Worm (Caenorhabditis elegans) whole organism, L2 larva: Measurements from ENCODE around the gene ntl-11.

Experiments
- C34F6.9 ChIP-seq: fragments of 150-350 bp; optimal IDR thresholded peaks from 2 replicates; lab custom pipeline; 2014; ENCODE audit warnings: missing biosample characterization, missing genetic modification characterization
- F13H6.1 ChIP-seq: sonication (generic microtip); optimal IDR thresholded peaks from 2 replicates; lab custom pipeline; 2016; ENCODE audit warnings: missing genetic modification characterization, missing compliant biosample characterization
- R02D3.7 ChIP-seq: fragments of 150-350 bp; optimal IDR thresholded peaks from 2 replicates; lab custom pipeline; 2014; ENCODE audit warnings: missing biosample characterization, missing genetic modification characterization
- Y55F3AM.14 ChIP-seq: fragments of 200-800 bp; sonication (Bioruptor generic); optimal IDR thresholded peaks from 2 replicates; lab custom pipeline; 2018; ENCODE audit warnings: mild to moderate bottlenecking, missing genetic modification characterization, missing compliant biosample characterization
- ZK546.5 ChIP-seq: sonication (generic microtip); optimal IDR thresholded peaks from 2 replicates; lab custom pipeline; 2017; ENCODE audit warnings: missing biosample characterization, missing genetic modification characterization
- alr-1 ChIP-seq: fragments of 150-350 bp; optimal IDR thresholded peaks from 2 replicates; lab custom pipeline; 2014; ENCODE audit warnings: missing biosample characterization, missing genetic modification characterization
- aly-2 ChIP-seq: fragments of 150-350 bp; optimal IDR thresholded peaks from 2 replicates; lab custom pipeline; 2014; ENCODE audit warnings: missing biosample characterization, missing genetic modification characterization
- ama-1 ChIP-seq: fragments of 150-350 bp; optimal IDR thresholded peaks from 2 replicates; lab custom pipeline; 2018; ENCODE audit warnings: inconsistent platforms
- blmp-1 ChIP-seq: sonication (generic microtip); optimal IDR thresholded peaks from 2 replicates; lab custom pipeline; 2017; ENCODE audit warnings: missing genetic modification characterization, mild to moderate bottlenecking, missing compliant biosample characterization, antibody characterized with exemption, moderate library complexity; ENCODE audit not compliant: insufficient read depth
- ceh-16 ChIP-seq: fragments of 150-350 bp; optimal IDR thresholded peaks from 2 replicates; lab custom pipeline; 2014; ENCODE audit warnings: missing biosample characterization, missing genetic modification characterization
- ceh-82 ChIP-seq: fragments of 150-350 bp; optimal IDR thresholded peaks from 2 replicates; lab custom pipeline; 2014; ENCODE audit warnings: missing biosample characterization, missing genetic modification characterization
- crh-2 ChIP-seq: sonication (generic microtip); optimal IDR thresholded peaks from 2 replicates; lab custom pipeline; 2017; ENCODE audit warnings: missing biosample characterization, missing genetic modification characterization
- dmd-4 ChIP-seq: sonication (generic microtip); optimal IDR thresholded peaks from 2 replicates; lab custom pipeline; 2017; ENCODE audit warnings: missing biosample characterization, missing genetic modification characterization
- egl-27 ChIP-seq: sonication (generic microtip); optimal IDR thresholded peaks from 3 replicates; lab custom pipeline; 2017; ENCODE audit warnings: missing biosample characterization, missing genetic modification reagents, missing genetic modification characterization
- elt-1 ChIP-seq: fragments of 150-350 bp; optimal IDR thresholded peaks from 2 replicates; lab custom pipeline; 2014; ENCODE audit warnings: missing biosample characterization, missing genetic modification characterization
- elt-3 ChIP-seq: sonication (generic microtip); optimal IDR thresholded peaks from 2 replicates; lab custom pipeline; 2017; ENCODE audit warnings: missing biosample characterization, missing genetic modification characterization
- fos-1 ChIP-seq: fragments of 150-350 bp; optimal IDR thresholded peaks from 2 replicates; lab custom pipeline; 2014; ENCODE audit warnings: missing biosample characterization, missing genetic modification characterization
- gmeb-1 ChIP-seq: fragments of 150-350 bp; optimal IDR thresholded peaks from 2 replicates; lab custom pipeline; 2014; ENCODE audit warnings: missing biosample characterization, missing genetic modification characterization
- lin-11 ChIP-seq: fragments of 150-350 bp; sonication (generic microtip); optimal IDR thresholded peaks from 2 replicates; lab custom pipeline; 2014; ENCODE audit warnings: missing biosample characterization, missing genetic modification characterization, inconsistent platforms, mixed read lengths
- lin-13 ChIP-seq: fragments of 150-350 bp; optimal IDR thresholded peaks from 2 replicates; lab custom pipeline; 2014; ENCODE audit warnings: missing biosample characterization, missing genetic modification reagents, missing genetic modification characterization
- lin-39 ChIP-seq: fragments of 150-350 bp; optimal IDR thresholded peaks from 2 replicates; lab custom pipeline; 2014; ENCODE audit warnings: missing biosample characterization, missing genetic modification reagents, missing genetic modification characterization
- lsy-2 ChIP-seq, 2 experiments: fragments of 150-350 bp in 1 of 2; sonication (generic microtip) in 1 of 2; optimal IDR thresholded peaks; 2 replicates each; lab custom pipeline; 2014 to 2017; ENCODE audit warnings: missing biosample characterization in 2 of 2, missing genetic modification characterization in 2 of 2
- mab-5 ChIP-seq: fragments of 150-350 bp; optimal IDR thresholded peaks from 2 replicates; lab custom pipeline; 2014; ENCODE audit warnings: missing biosample characterization, missing genetic modification characterization
- mbf-1 ChIP-seq: sonication (generic microtip); optimal IDR thresholded peaks from 2 replicates; lab custom pipeline; 2017; ENCODE audit warnings: missing biosample characterization, missing genetic modification characterization
- mdl-1 ChIP-seq, 2 experiments: fragments of 150-350 bp in 1 of 2; sonication (generic microtip) in 1 of 2; optimal IDR thresholded peaks; 2 replicates each; lab custom pipeline; 2017; ENCODE audit warnings: missing biosample characterization in 2 of 2, missing genetic modification characterization in 2 of 2
- nhr-10 ChIP-seq: sonication (generic microtip); optimal IDR thresholded peaks from 2 replicates; lab custom pipeline; 2017; ENCODE audit warnings: missing biosample characterization, missing genetic modification characterization
- nhr-11 ChIP-seq: fragments of 150-350 bp; optimal IDR thresholded peaks from 2 replicates; lab custom pipeline; 2014; ENCODE audit warnings: missing biosample characterization, missing genetic modification characterization
- nhr-12 ChIP-seq: fragments of 150-350 bp; optimal IDR thresholded peaks from 2 replicates; lab custom pipeline; 2014; ENCODE audit warnings: missing biosample characterization, missing genetic modification characterization
- nhr-129 ChIP-seq: fragments of 150-350 bp; optimal IDR thresholded peaks from 2 replicates; lab custom pipeline; 2014; ENCODE audit warnings: missing biosample characterization, missing genetic modification characterization
- nhr-21 ChIP-seq: fragments of 150-350 bp; optimal IDR thresholded peaks from 2 replicates; lab custom pipeline; 2014; ENCODE audit warnings: missing biosample characterization, missing genetic modification characterization
- nhr-23 ChIP-seq: fragments of 150-350 bp; optimal IDR thresholded peaks from 2 replicates; lab custom pipeline; 2014; ENCODE audit warnings: missing biosample characterization, missing genetic modification reagents, missing genetic modification characterization
- nhr-237 ChIP-seq: fragments of 150-350 bp; optimal IDR thresholded peaks from 2 replicates; lab custom pipeline; 2014; ENCODE audit warnings: missing biosample characterization, missing genetic modification characterization
- nhr-25 ChIP-seq: fragments of 150-350 bp; sonication (generic microtip); optimal IDR thresholded peaks from 3 replicates; lab custom pipeline; 2014; ENCODE audit warnings: missing biosample characterization, missing genetic modification characterization
- nhr-6 ChIP-seq: fragments of 150-350 bp; optimal IDR thresholded peaks from 2 replicates; lab custom pipeline; 2014; ENCODE audit warnings: missing biosample characterization, missing genetic modification characterization
- nhr-77 ChIP-seq: fragments of 150-350 bp; optimal IDR thresholded peaks from 2 replicates; lab custom pipeline; 2014; ENCODE audit warnings: missing biosample characterization, missing genetic modification characterization
- peb-1 ChIP-seq: fragments of 150-350 bp; optimal IDR thresholded peaks from 2 replicates; lab custom pipeline; 2014; ENCODE audit warnings: missing biosample characterization, missing genetic modification characterization
- sem-4 ChIP-seq: fragments of 150-350 bp; optimal IDR thresholded peaks from 2 replicates; lab custom pipeline; 2014; ENCODE audit warnings: missing biosample characterization, missing genetic modification reagents, missing genetic modification characterization
- skn-1 ChIP-seq: sonication (generic microtip); optimal IDR thresholded peaks from 2 replicates; lab custom pipeline; 2017; ENCODE audit warnings: missing biosample characterization, missing genetic modification characterization
- sma-3 ChIP-seq: sonication (generic microtip); optimal IDR thresholded peaks from 2 replicates; lab custom pipeline; 2016; ENCODE audit warnings: missing genetic modification reagents, missing genetic modification characterization, missing compliant biosample characterization
- sma-9 ChIP-seq, 2 experiments: fragments of 150-350 bp in 1 of 2; sonication (generic microtip) in 1 of 2; optimal IDR thresholded peaks; 2 replicates each; lab custom pipeline; 2014 to 2016; ENCODE audit warnings: missing genetic modification characterization in 2 of 2, mild to moderate bottlenecking in 1 of 2, missing biosample characterization in 1 of 2, missing compliant biosample characterization in 1 of 2, missing genetic modification reagents in 1 of 2, moderate library complexity in 1 of 2
- snpc-4 ChIP-seq: fragments of 150-350 bp; optimal IDR thresholded peaks from 2 replicates; lab custom pipeline; 2014; ENCODE audit warnings: missing biosample characterization, missing genetic modification characterization
- unc-39 ChIP-seq: fragments of 150-350 bp; optimal IDR thresholded peaks from 2 replicates; lab custom pipeline; 2014; ENCODE audit warnings: missing biosample characterization, missing genetic modification characterization
- unc-55 ChIP-seq: fragments of 150-350 bp; sonication (generic microtip); optimal IDR thresholded peaks from 3 replicates; lab custom pipeline; 2014; ENCODE audit warnings: missing biosample characterization, missing genetic modification reagents, missing genetic modification characterization
- unc-62 ChIP-seq: fragments of 150-350 bp; optimal IDR thresholded peaks from 2 replicates; lab custom pipeline; 2014; ENCODE audit warnings: missing biosample characterization, missing genetic modification reagents, missing genetic modification characterization
- zag-1 ChIP-seq: fragments of 150-350 bp; optimal IDR thresholded peaks from 2 replicates; lab custom pipeline; 2014; ENCODE audit warnings: missing biosample characterization, missing genetic modification characterization
- ztf-1 ChIP-seq: fragments of 200-800 bp; sonication (Bioruptor generic); conservative IDR thresholded peaks from 2 replicates; pipeline ENCODE4 v1.3.6; 2022; ENCODE audit warnings: missing genetic modification characterization, missing compliant biosample characterization
- ztf-11 ChIP-seq: sonication (generic microtip); optimal IDR thresholded peaks from 2 replicates; lab custom pipeline; 2017; ENCODE audit warnings: missing biosample characterization, missing genetic modification characterization
- ztf-4 ChIP-seq: fragments of 150-350 bp; optimal IDR thresholded peaks from 2 replicates; lab custom pipeline; 2014; ENCODE audit warnings: missing biosample characterization, missing genetic modification characterization

The ntl-11 gene

DNA sequence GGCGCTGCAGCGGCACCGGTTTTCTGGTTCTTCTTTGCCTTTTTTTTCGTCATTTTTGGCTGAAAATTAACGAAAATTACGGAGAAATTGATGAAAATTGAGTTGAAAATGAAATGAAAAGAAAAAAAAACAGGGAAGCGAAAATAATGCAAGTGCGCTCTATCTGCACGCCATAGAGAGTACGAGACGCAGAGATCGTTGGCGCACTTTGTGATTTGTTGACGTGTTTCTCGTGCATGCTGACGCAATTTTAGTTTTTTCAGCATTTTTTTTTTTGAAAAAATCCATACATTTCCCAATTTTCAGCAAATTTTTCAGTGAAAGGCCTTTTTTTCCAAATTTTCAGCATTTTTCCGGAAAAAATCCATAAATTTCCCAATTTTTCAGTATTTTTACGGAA, at the start of gene ntl-11:
Gene ntl-11 (minus strand): TSS at position 66 of the 400 bp plus-strand sequence.
- TF ChIP-seq snpc-4 (peak; percentile 87), mab-5 (tag; lab: Kevin White, UChicago) (peak; percentile 96), nhr-77 (tag; lab: Kevin White, UChicago) (peak; percentile 91), nhr-6 (peak; percentile 96), aly-2 (tag; lab: Kevin White, UChicago) (peak; percentile 29), crh-2 (tag; lab: Kevin White, UChicago) (peak; percentile 98), skn-1 (tag; lab: Kevin White, UChicago) (peak; percentile 30), ztf-11 (tag; lab: Kevin White, UChicago) (peak; percentile 2), nhr-10 (tag; lab: Kevin White, UChicago) (peak; percentile 88), R02D3.7 (tag; lab: Kevin White, UChicago) (peak; percentile 72), sem-4 (tag; lab: Kevin White, UChicago) (peak; percentile 95), ztf-4 (peak; percentile 94), nhr-25 (peak; percentile 97), unc-55 (peak; percentile 99), mdl-1 (tag; optimal IDR thresholded peaks at IDR 0.05; lab: Kevin White, UChicago) (peak in 1 of 2 experiments; percentile 74), ceh-82 (peak; percentile 92), blmp-1 (tag; lab: Kevin White, UChicago) (peak; percentile 72), nhr-237 (peak; percentile 85), fos-1 (tag; lab: Kevin White, UChicago) (peak; percentile 91), ama-1 (lab: Kevin White, UChicago) (peak; percentile 28), elt-3 (tag; lab: Kevin White, UChicago) (no peak), nhr-23 (tag; lab: Kevin White, UChicago) (no peak), lin-39 (no peak), C34F6.9 (tag; lab: Kevin White, UChicago) (peak; percentile 99), nhr-11 (tag; lab: Kevin White, UChicago) (no peak), egl-27 (tag; lab: Kevin White, UChicago) (peak; percentile 96), unc-62 (peak; percentile 71), lsy-2 (tag; optimal IDR thresholded peaks at IDR 0.05; lab: Kevin White, UChicago) (peak; percentile 96 to 97), zag-1 (peak; percentile 86), F13H6.1 (tag; lab: Kevin White, UChicago) (peak; percentile 96), ZK546.5 (tag; lab: Kevin White, UChicago) (peak; percentile 70), sma-9 (GFP tag; optimal IDR thresholded peaks at IDR 0.05; lab: Kevin White, UChicago) (peak; percentile 97), sma-9 (tag; optimal IDR thresholded peaks at IDR 0.05; lab: Kevin White, UChicago) (no peak), ztf-1 (GFP tag; lab: Robert Waterston, UW) (no peak), ceh-16 (tag; lab: Kevin White, UChicago) (peak; percentile 55), nhr-12 (tag; lab: Kevin White, UChicago) (no peak), lin-13 (peak; percentile 97), dmd-4 (tag; lab: Kevin White, UChicago) (peak; percentile 69), nhr-129 (peak; percentile 95), unc-39 (tag; lab: Kevin White, UChicago) (no peak), mbf-1 (tag; lab: Kevin White, UChicago) (no peak), sma-3 (GFP tag; lab: Kevin White, UChicago) (peak; percentile 97), gmeb-1 (tag; lab: Kevin White, UChicago) (peak; percentile 94), elt-1 (tag; lab: Kevin White, UChicago) (peak; percentile 6), nhr-21 (tag; lab: Kevin White, UChicago) (peak; percentile 97), lin-11 (tag; lab: Kevin White, UChicago) (peak; percentile 85), Y55F3AM.14 (peak; percentile 72), peb-1 (tag; lab: Kevin White, UChicago) (no peak), alr-1 (no peak)
- TF ChIP-seq, all 48 proteins: peak for 38
